Worm (Caenorhabditis elegans) whole organism, L1 larva: ENCODE data around the gene T20B12.5.
A peak's percentile ranks its signal among the peaks of the same experiment; 100 is the strongest.

Experiments used
- C16A3.4 ChIP-seq: fragments of 150-350 bp; optimal IDR thresholded peaks from 2 replicates; lab custom pipeline; 2014; ENCODE audit warnings: missing biosample characterization, missing genetic modification characterization
- F16B12.6 ChIP-seq: fragments of 150-350 bp; optimal IDR thresholded peaks from 2 replicates; lab custom pipeline; 2014; ENCODE audit warnings: missing biosample characterization, missing genetic modification characterization
- alr-1 ChIP-seq: fragments of 200-800 bp; sonication (Bioruptor generic); optimal IDR thresholded peaks from 2 replicates; lab custom pipeline; 2018; ENCODE audit warnings: borderline replicate concordance, mild to moderate bottlenecking, missing genetic modification characterization, missing compliant biosample characterization
- ama-1 ChIP-seq: fragments of 150-350 bp; optimal IDR thresholded peaks from 2 replicates; lab custom pipeline; 2014
- blmp-1 ChIP-seq: fragments of 150-350 bp; optimal IDR thresholded peaks from 2 replicates; lab custom pipeline; 2014; ENCODE audit warnings: missing biosample characterization, missing genetic modification characterization
- ceh-63 ChIP-seq: fragments of 200-800 bp; sonication (Bioruptor generic); optimal IDR thresholded peaks from 2 replicates; lab custom pipeline; 2018; ENCODE audit warnings: mild to moderate bottlenecking, missing genetic modification characterization, missing compliant biosample characterization
- efl-1 ChIP-seq, 4 experiments: fragments of 150-350 bp; optimal IDR thresholded peaks in 3 of 4; peaks in 1 of 4; 1 replicate in 1 of 4; 2 replicates in 3 of 4; lab custom pipeline; 2014; ENCODE audit warnings: missing biosample characterization in 2 of 4, missing genetic modification characterization in 2 of 4, missing genetic modification reagents in 2 of 4
- elt-2 ChIP-seq: sonication (generic microtip); optimal IDR thresholded peaks from 2 replicates; lab custom pipeline; 2016; ENCODE audit warnings: missing genetic modification characterization, mild to moderate bottlenecking, inconsistent platforms, missing compliant biosample characterization, missing genetic modification reagents
- elt-3 ChIP-seq, 6 experiments: fragments of 150-350 bp in 1 of 6; sonication (generic microtip); optimal IDR thresholded peaks; 2 replicates each; lab custom pipeline; 2017 to 2018; ENCODE audit warnings: missing biosample characterization in 6 of 6, missing genetic modification characterization in 6 of 6, inconsistent platforms in 1 of 6
- ets-5 ChIP-seq: fragments of 200-800 bp; sonication (Bioruptor generic); IDR thresholded peaks from 2 replicates; pipeline ENCODE4 v1.3.6; 2022; ENCODE audit warnings: missing genetic modification characterization, missing compliant biosample characterization
- fkh-10 ChIP-seq: sonication (generic microtip); optimal IDR thresholded peaks from 2 replicates; lab custom pipeline; 2017; ENCODE audit warnings: missing biosample characterization, missing genetic modification reagents, missing genetic modification characterization
- fkh-4 ChIP-seq: sonication (generic microtip); optimal IDR thresholded peaks from 2 replicates; lab custom pipeline; 2016; ENCODE audit warnings: missing compliant biosample characterization, missing genetic modification characterization, borderline replicate concordance
- fos-1 ChIP-seq: fragments of 150-350 bp; optimal IDR thresholded peaks from 2 replicates; lab custom pipeline; 2014; ENCODE audit warnings: missing biosample characterization, missing genetic modification characterization
- hlh-17 ChIP-seq: fragments of 200-800 bp; sonication (Bioruptor generic); optimal IDR thresholded peaks from 2 replicates; lab custom pipeline; 2018; ENCODE audit warnings: missing genetic modification characterization, mild to moderate bottlenecking, missing compliant biosample characterization, moderate library complexity, borderline replicate concordance
- hlh-4 ChIP-seq: sonication (generic microtip); optimal IDR thresholded peaks from 2 replicates; lab custom pipeline; 2016; ENCODE audit warnings: mild to moderate bottlenecking, missing genetic modification characterization, missing compliant biosample characterization
- hpl-2 ChIP-seq: fragments of 150-350 bp; optimal IDR thresholded peaks from 2 replicates; lab custom pipeline; 2014; ENCODE audit warnings: missing biosample characterization, missing genetic modification reagents, missing genetic modification characterization
- lin-14 ChIP-seq: fragments of 200-800 bp; sonication (Bioruptor generic); optimal IDR thresholded peaks from 2 replicates; lab custom pipeline; 2018; ENCODE audit warnings: mild to moderate bottlenecking, missing genetic modification characterization, moderate library complexity, missing compliant biosample characterization
- lin-15B ChIP-seq: fragments of 150-350 bp; sonication (generic microtip); optimal IDR thresholded peaks from 3 replicates; lab custom pipeline; 2014; ENCODE audit warnings: missing biosample characterization, missing genetic modification characterization
- lin-35 ChIP-seq, 2 experiments: fragments of 150-350 bp; optimal IDR thresholded peaks; 2 replicates each; lab custom pipeline; 2014; ENCODE audit warnings: missing biosample characterization in 2 of 2, missing genetic modification characterization in 2 of 2, missing genetic modification reagents in 2 of 2
- lir-3 ChIP-seq: sonication (generic microtip); optimal IDR thresholded peaks from 2 replicates; lab custom pipeline; 2016; ENCODE audit warnings: mild to moderate bottlenecking, missing genetic modification characterization, moderate library complexity, missing compliant biosample characterization; ENCODE audit not compliant: poor library complexity
- lsy-2 ChIP-seq, 2 experiments: fragments of 150-350 bp; optimal IDR thresholded peaks; 2 replicates each; lab custom pipeline; 2014; ENCODE audit warnings: missing biosample characterization in 2 of 2, missing genetic modification characterization in 2 of 2
- mef-2 ChIP-seq: fragments of 150-350 bp; optimal IDR thresholded peaks from 2 replicates; lab custom pipeline; 2014; ENCODE audit warnings: missing biosample characterization, missing genetic modification characterization
- nhr-11 ChIP-seq: fragments of 150-350 bp; optimal IDR thresholded peaks from 2 replicates; lab custom pipeline; 2014; ENCODE audit warnings: missing biosample characterization, missing genetic modification characterization
- nhr-12 ChIP-seq: sonication (generic microtip); optimal IDR thresholded peaks from 2 replicates; lab custom pipeline; 2017; ENCODE audit warnings: missing biosample characterization, missing genetic modification characterization
- nhr-71 ChIP-seq: sonication (generic microtip); optimal IDR thresholded peaks from 2 replicates; lab custom pipeline; 2016; ENCODE audit warnings: mild to moderate bottlenecking, missing genetic modification characterization, moderate library complexity, missing compliant biosample characterization
- nhr-76 ChIP-seq: sonication (generic microtip); optimal IDR thresholded peaks from 2 replicates; lab custom pipeline; 2017; ENCODE audit warnings: missing biosample characterization, missing genetic modification characterization
- pax-3 ChIP-seq: fragments of 200-800 bp; sonication (Bioruptor generic); optimal IDR thresholded peaks from 2 replicates; lab custom pipeline; 2018; ENCODE audit warnings: mild to moderate bottlenecking, missing genetic modification characterization, moderate library complexity, missing compliant biosample characterization
- pqm-1 ChIP-seq: sonication (generic microtip); optimal IDR thresholded peaks from 3 replicates; lab custom pipeline; 2017; ENCODE audit warnings: missing biosample characterization, missing genetic modification characterization
- rnt-1 ChIP-seq: sonication (generic microtip); optimal IDR thresholded peaks from 2 replicates; lab custom pipeline; 2016; ENCODE audit warnings: mild to moderate bottlenecking, missing genetic modification characterization, moderate library complexity, missing compliant biosample characterization
- tbx-2 ChIP-seq: sonication (generic microtip); optimal IDR thresholded peaks from 2 replicates; lab custom pipeline; 2016; ENCODE audit warnings: missing genetic modification characterization, missing compliant biosample characterization
- unc-62 ChIP-seq: fragments of 150-350 bp; optimal IDR thresholded peaks from 2 replicates; lab custom pipeline; 2014; ENCODE audit warnings: missing biosample characterization, missing genetic modification reagents, missing genetic modification characterization
- xbp-1 ChIP-seq: sonication (generic microtip); optimal IDR thresholded peaks from 2 replicates; lab custom pipeline; 2016; ENCODE audit warnings: missing genetic modification characterization, missing compliant biosample characterization
- zip-4 ChIP-seq: fragments of 200-800 bp; sonication (Bioruptor generic); optimal IDR thresholded peaks from 2 replicates; lab custom pipeline; 2018; ENCODE audit warnings: mild to moderate bottlenecking, missing genetic modification characterization, moderate library complexity, missing compliant biosample characterization
- ztf-4 ChIP-seq: fragments of 150-350 bp; optimal IDR thresholded peaks from 2 replicates; lab custom pipeline; 2014; ENCODE audit warnings: missing biosample characterization, missing genetic modification characterization

The T20B12.5 gene

ce11 chrIII:7329155-7329732, 37.7 kb downstream of the T20B12.5 start, which contains the start of gene lab-2 (continued):
- TF ChIP-seq zip-4 (GFP tag; lab: Kevin White, UChicago) (no peak), hpl-2 (GFP tag; lab: Kevin White, UChicago) (no peak), ama-1 (lab: Kevin White, UChicago) (peak; percentile 79), elt-2 (tag; lab: Kevin White, UChicago) (peak; percentile 11), lin-15B (no peak), unc-62 (GFP tag; lab: Kevin White, UChicago) (no peak), C16A3.4 (tag; lab: Kevin White, UChicago) (peak; percentile 7), ceh-63 (GFP tag; lab: Kevin White, UChicago) (no peak), fkh-10 (GFP tag; lab: Kevin White, UChicago) (no peak), ets-5 (no peak), F16B12.6 (tag; lab: Kevin White, UChicago) (no peak), mef-2 (tag; lab: Kevin White, UChicago) (no peak), elt-3 (tag; optimal IDR thresholded peaks at IDR 0.05; lab: Kevin White, UChicago) (no peak), efl-1 (optimal IDR thresholded peaks at IDR 0.05; lab: Kevin White, UChicago) (no peak), efl-1 (GFP tag; optimal IDR thresholded peaks at IDR 0.05 in 1 of 2; lab: Kevin White, UChicago) (peak in 1 of 2 experiments; percentile 78), nhr-11 (tag; lab: Kevin White, UChicago) (no peak), nhr-12 (no peak)

- TF ChIP-seq xbp-1 (tag; lab: Kevin White, UChicago) (no peak), alr-1 (tag; lab: Kevin White, UChicago) (no peak), rnt-1 (tag; lab: Kevin White, UChicago) (no peak), fos-1 (tag; lab: Kevin White, UChicago) (no peak), pax-3 (tag; lab: Kevin White, UChicago) (no peak), hlh-17 (no peak), hlh-4 (tag; lab: Kevin White, UChicago) (no peak), ets-5 (no peak), lin-15B (no peak), lsy-2 (tag; optimal IDR thresholded peaks at IDR 0.05; lab: Kevin White, UChicago) (no peak)
- TF ChIP-seq, all 84 proteins: peak for 0
Measured at ce11 chrIII:7323331-7323730, 43.6 kb downstream of the T20B12.5 start.

ce11 chrIII:7322018-7322417, 44.9 kb downstream of the T20B12.5 start:
- TF ChIP-seq blmp-1 (tag; lab: Kevin White, UChicago) (no peak), ztf-4 (tag; lab: Kevin White, UChicago) (no peak), tbx-2 (tag; lab: Kevin White, UChicago) (peak; percentile 24), elt-2 (tag; lab: Kevin White, UChicago) (peak; percentile 40), lin-35 (GFP tag; optimal IDR thresholded peaks at IDR 0.05; lab: Kevin White, UChicago) (peak in 1 of 2 experiments; percentile 12), lsy-2 (tag; optimal IDR thresholded peaks at IDR 0.05; lab: Kevin White, UChicago) (peak in 1 of 2 experiments; percentile 12), pqm-1 (no peak), lin-14 (peak; percentile 52), nhr-71 (tag; lab: Kevin White, UChicago) (peak; percentile 5)

ce11 chrIII:7319390-7319789, 47.5 kb downstream of the T20B12.5 start, which contains the start of gene F56C9.8:
TSS of gene F56C9.8 (minus strand) at chrIII:7319509.
- TF ChIP-seq efl-1 (optimal IDR thresholded peaks at IDR 0.05; lab: Kevin White, UChicago) (no peak), efl-1 (GFP tag; optimal IDR thresholded peaks at IDR 0.05 in 1 of 2; lab: Kevin White, UChicago) (peak in 1 of 2 experiments; percentile 90), lir-3 (tag; lab: Kevin White, UChicago) (no peak)

ce11 chrIII:7317354-7317753, 49.6 kb downstream of the T20B12.5 start:
- TF ChIP-seq nhr-11 (tag; lab: Kevin White, UChicago), result no peak
- TF ChIP-seq efl-1 (optimal IDR thresholded peaks at IDR 0.05; lab: Kevin White, UChicago), result no peak
- TF ChIP-seq efl-1 (GFP tag; optimal IDR thresholded peaks at IDR 0.05 in 1 of 2; lab: Kevin White, UChicago), result peak in 1 of 2 experiments; percentile 47
- no peak for TF ChIP-seq pax-3 (tag; lab: Kevin White, UChicago)
- no peak for TF ChIP-seq nhr-76 (tag; lab: Kevin White, UChicago)
- TF ChIP-seq fkh-4 (tag; lab: Kevin White, UChicago), result no peak
